Worm (Caenorhabditis elegans): ENCODE data around the gene gcl-1.

gcl-1 gene

ce11 chrIV:13395255-13395654 lies 17.4 kb downstream of the gcl-1 start (continued):
- no peak for TF ChIP-seq nhr-12 (tag; optimal IDR thresholded peaks at IDR 0.05)
- no peak for TF ChIP-seq sptf-1 (tag; optimal IDR thresholded peaks at IDR 0.05)
- no peak for TF ChIP-seq hlh-17 (GFP tag; optimal IDR thresholded peaks at IDR 0.05; ENCODE audit: borderline replicate concordance)
- no peak for TF ChIP-seq sup-37 (GFP tag; optimal IDR thresholded peaks at IDR 0.05)
- TF ChIP-seq ceh-63 (GFP tag; optimal IDR thresholded peaks at IDR 0.05) = no peak
- no peak for TF ChIP-seq C34B4.2 (tag; optimal IDR thresholded peaks at IDR 0.05)
- TF ChIP-seq sox-4 (tag; optimal IDR thresholded peaks at IDR 0.05) = peak; percentile 26
- TF ChIP-seq lin-13 (GFP tag; optimal IDR thresholded peaks at IDR 0.05) = peak; percentile 84
- peak; percentile 79 for TF ChIP-seq egl-13 (tag; optimal IDR thresholded peaks at IDR 0.05)
- TF ChIP-seq lir-3 (tag; optimal IDR thresholded peaks at IDR 0.05; ENCODE audit: poor library complexity) = peak; percentile 62
- no peak for TF ChIP-seq pag-3 (tag; optimal IDR thresholded peaks at IDR 0.05; ENCODE audit: borderline replicate concordance, insufficient read depth)
- TF ChIP-seq C16A3.4 (tag; optimal IDR thresholded peaks at IDR 0.05) = peak; percentile 75
- TF ChIP-seq lsy-2 (tag; optimal IDR thresholded peaks at IDR 0.05) = peak; percentile 74 to 87
- peak; percentile 63 for TF ChIP-seq isw-1 (GFP tag; IDR thresholded peaks at IDR 0.05)
- peak; percentile 99 for TF ChIP-seq lin-14 (GFP tag; optimal IDR thresholded peaks at IDR 0.05)
- peak; percentile 38 for TF ChIP-seq F16B12.6 (tag; optimal IDR thresholded peaks at IDR 0.05)
- TF ChIP-seq hpl-2 (GFP tag; optimal IDR thresholded peaks at IDR 0.05) = no peak
- no peak for TF ChIP-seq nhr-84 (tag; optimal IDR thresholded peaks at IDR 0.05)
- TF ChIP-seq nhr-77 (tag; optimal IDR thresholded peaks at IDR 0.05) = peak; percentile 70
- TF ChIP-seq ceh-82 (tag; optimal IDR thresholded peaks at IDR 0.05) = peak; percentile 79 to 96 (median 84)
- TF ChIP-seq ceh-8 (GFP tag; optimal IDR thresholded peaks at IDR 0.05) = peak; percentile 75
- peak; percentile 64 for TF ChIP-seq nhr-237 (tag; optimal IDR thresholded peaks at IDR 0.05)
- TF ChIP-seq rnt-1 (tag; optimal IDR thresholded peaks at IDR 0.05) = peak; percentile 85
- peak; percentile 90 for TF ChIP-seq elt-2 (tag; optimal IDR thresholded peaks at IDR 0.05)
- TF ChIP-seq mdl-1 (tag; optimal IDR thresholded peaks at IDR 0.05) = peak in 1 of 2 experiments; percentile 90
- TF ChIP-seq mef-2 (tag; optimal IDR thresholded peaks at IDR 0.05) = peak; percentile 79
- TF ChIP-seq lin-15B (tag; optimal IDR thresholded peaks at IDR 0.05) = peak; percentile 2
- no peak for TF ChIP-seq zag-1 (tag; optimal IDR thresholded peaks at IDR 0.05)
- TF ChIP-seq lin-39 (tag; optimal IDR thresholded peaks at IDR 0.05) = no peak
- TF ChIP-seq fkh-4 (tag; optimal IDR thresholded peaks at IDR 0.05; ENCODE audit: borderline replicate concordance) = no peak
- TF ChIP-seq dsc-1 (tag; optimal IDR thresholded peaks at IDR 0.05) = peak; percentile 43
- no peak for TF ChIP-seq nhr-76 (tag; optimal IDR thresholded peaks at IDR 0.05)
- peak; percentile 93 for TF ChIP-seq aha-1 (tag; optimal IDR thresholded peaks at IDR 0.05)
- TF ChIP-seq pqm-1 (tag; optimal IDR thresholded peaks at IDR 0.05) = peak; percentile 58
- peak; percentile 78 for TF ChIP-seq pax-3 (tag; optimal IDR thresholded peaks at IDR 0.05)
- peak; percentile 69 for TF ChIP-seq vab-15 (tag; optimal IDR thresholded peaks at IDR 0.05)
- peak; percentile 4 for TF ChIP-seq zip-4 (GFP tag; optimal IDR thresholded peaks at IDR 0.05)
- no peak for TF ChIP-seq Y116A8C.19 (tag; optimal IDR thresholded peaks at IDR 0.05; ENCODE audit: borderline replicate concordance)
- peak; percentile 96 for TF ChIP-seq fkh-8 (tag; optimal IDR thresholded peaks at IDR 0.05)
- TF ChIP-seq C04F5.9 (tag; optimal IDR thresholded peaks at IDR 0.05) = no peak
- no peak for TF ChIP-seq ets-5 (GFP tag; IDR thresholded peaks at IDR 0.05)
- TF ChIP-seq snu-23 (GFP tag; optimal IDR thresholded peaks at IDR 0.05) = peak; percentile 96
- TF ChIP-seq snpc-4 (tag; optimal IDR thresholded peaks at IDR 0.05) = peak; percentile 24
- peak; percentile 88 for TF ChIP-seq nhr-90 (tag; optimal IDR thresholded peaks at IDR 0.05; ENCODE audit: poor library complexity)
- TF ChIP-seq tbx-2 (tag; optimal IDR thresholded peaks at IDR 0.05) = peak; percentile 91
- TF ChIP-seq nhr-19 (GFP tag; conservative IDR thresholded peaks at IDR 0.05) = peak; percentile 93
- TF ChIP-seq ces-1 (GFP tag; optimal IDR thresholded peaks at IDR 0.05) = no peak
- no peak for TF ChIP-seq tlp-1 (tag; optimal IDR thresholded peaks at IDR 0.05)
- no peak for TF ChIP-seq nhr-28 (tag; optimal IDR thresholded peaks at IDR 0.05)
- peak in 1 of 2 experiments; percentile 53 for TF ChIP-seq ztf-11 (tag; optimal IDR thresholded peaks at IDR 0.05)
- peak; percentile 63 for TF ChIP-seq unc-86 (tag; optimal IDR thresholded peaks at IDR 0.05)

Data from whole organism, L1 larva.